Worm (Caenorhabditis elegans): ENCODE measurements around the gene osg-1.
A peak's percentile ranks its signal among the peaks of the same experiment; 100 is the strongest.

osg-1 gene

ce11 chrIII:5442711-5443253, 44.6 kb upstream of the osg-1 start, which contains the start of the genes T24G10.2 and disl-2:
Gene T24G10.2, minus strand, starts transcription at chrIII:5442761.
Gene disl-2, plus strand, starts transcription at chrIII:5443167.
- TF ChIP-seq K12H6.12 (tag; optimal IDR thresholded peaks at IDR 0.05) (peak; percentile 15), somi-1 (GFP tag; optimal IDR thresholded peaks at IDR 0.05) (no peak), dpl-1 (GFP tag; optimal IDR thresholded peaks at IDR 0.05) (peak; percentile 10), F33H1.4 (GFP tag; IDR thresholded peaks at IDR 0.05) (0 out of 2 replicates have a peak, but pooled peaks have one; percentile 22), C06A6.2 (GFP tag; conservative IDR thresholded peaks at IDR 0.05) (no peak), lin-54 (GFP tag; optimal IDR thresholded peaks at IDR 0.05) (peak; percentile 17), attf-5 (GFP tag; optimal IDR thresholded peaks at IDR 0.05) (peak; percentile 76), lin-35 (GFP tag; optimal IDR thresholded peaks at IDR 0.05) (peak in 1 of 3 experiments; percentile 27), cebp-1 (GFP tag; IDR thresholded peaks at IDR 0.05) (peak; percentile 81), cebp-1 (tag; optimal IDR thresholded peaks at IDR 0.05) (peak; percentile 92), lsl-1 (GFP tag; optimal IDR thresholded peaks at IDR 0.05) (peak; percentile 86), F23B12.7 (tag; optimal IDR thresholded peaks at IDR 0.05; ENCODE audit: insufficient read depth) (peak; percentile 25), dox-1 (GFP tag; IDR thresholded peaks at IDR 0.05) (0 out of 2 replicates have a peak, but pooled peaks have one; percentile 16), nhr-179 (tag; optimal IDR thresholded peaks at IDR 0.05) (no peak)

ce11 chrIII:5448177-5448576, 39.2 kb upstream of the osg-1 start, which contains the start of gene skpt-1:
Gene skpt-1, minus strand, starts transcription at chrIII:5448395.
- TF ChIP-seq F10E7.11 (tag; optimal IDR thresholded peaks at IDR 0.05) (no peak), efl-1 (GFP tag; optimal IDR thresholded peaks at IDR 0.05) (peak; percentile 99), ztf-3 (GFP tag; optimal IDR thresholded peaks at IDR 0.05) (no peak), nhr-179 (tag; optimal IDR thresholded peaks at IDR 0.05) (no peak), sptf-2 (GFP tag; optimal IDR thresholded peaks at IDR 0.05) (no peak), die-1 (tag; optimal IDR thresholded peaks at IDR 0.05) (no peak), ceh-100 (GFP tag; IDR thresholded peaks at IDR 0.05) (peak; percentile 63; the same call in 1 of the 2 replicates), attf-3 (GFP tag; conservative IDR thresholded peaks at IDR 0.05) (peak; percentile 45; the same call in 1 of the 2 replicates), nfyb-1 (GFP tag; IDR thresholded peaks at IDR 0.05) (peak; percentile 73; the same call in 1 of the 2 replicates), attf-6 (GFP tag; IDR thresholded peaks at IDR 0.05) (no peak), madf-6 (GFP tag; IDR thresholded peaks at IDR 0.05) (peak; percentile 99), ztf-6 (GFP tag; IDR thresholded peaks at IDR 0.05) (no peak), B0019.2 (GFP tag; conservative IDR thresholded peaks at IDR 0.05) (peak; percentile 94), ztf-22 (GFP tag; optimal IDR thresholded peaks at IDR 0.05) (no peak), hlh-12 (tag; optimal IDR thresholded peaks at IDR 0.05) (no peak), aptf-2 (GFP tag; conservative IDR thresholded peaks at IDR 0.05) (no peak), nfya-2 (GFP tag; IDR thresholded peaks at IDR 0.05) (no peak), cebp-1 (GFP tag; IDR thresholded peaks at IDR 0.05) (no peak), cebp-1 (tag; optimal IDR thresholded peaks at IDR 0.05) (peak; percentile 11), madf-3 (GFP tag; IDR thresholded peaks at IDR 0.05) (peak; percentile 93), lsl-1 (GFP tag; optimal IDR thresholded peaks at IDR 0.05) (peak; percentile 86), nhr-27 (tag; optimal IDR thresholded peaks at IDR 0.05) (no peak), tbp1 (GFP tag; optimal IDR thresholded peaks at IDR 0.05) (peak; percentile 60), rcor-1 (GFP tag; IDR thresholded peaks at IDR 0.05) (peak; percentile 82), pbrm-1 (GFP tag; IDR thresholded peaks at IDR 0.05) (peak; percentile 62; the same call in 1 of the 2 replicates), Y67H2A.10 (GFP tag; conservative IDR thresholded peaks at IDR 0.05) (0 out of 2 replicates have a peak, but pooled peaks have one; percentile 26), ekl-4 (GFP tag; IDR thresholded peaks at IDR 0.05) (peak; percentile 90), Y79H2A.3 (GFP tag; conservative IDR thresholded peaks at IDR 0.05) (0 out of 2 replicates have a peak, but pooled peaks have one; percentile 51), let-526 (GFP tag; IDR thresholded peaks at IDR 0.05) (no peak), B0336.3 (GFP tag; IDR thresholded peaks at IDR 0.05) (peak; percentile 88), mel-28 (tag; optimal IDR thresholded peaks at IDR 0.05; ENCODE audit: borderline replicate concordance) (no peak), B0035.1 (tag; optimal IDR thresholded peaks at IDR 0.05) (no peak), K12H6.12 (tag; optimal IDR thresholded peaks at IDR 0.05) (no peak), xnd-1 (tag; optimal IDR thresholded peaks at IDR 0.05) (peak; percentile 98), ccch-3 (GFP tag; optimal IDR thresholded peaks at IDR 0.05) (no peak), cebp-2 (GFP tag; IDR thresholded peaks at IDR 0.05) (no peak), Y53F4B.3 (GFP tag; IDR thresholded peaks at IDR 0.05) (no peak)
